Fruit fly (Drosophila melanogaster) whole organism, adult: Measurements from ENCODE around the gene CG5359.

ENCODE experiments used
- CG11617 ChIP-seq: fragments of 200-800 bp; sonication (Bioruptor generic); optimal IDR thresholded peaks from 2 replicates; lab custom pipeline; 2017; ENCODE audit warnings: mild to moderate bottlenecking, missing biosample characterization, missing genetic modification reagents, missing genetic modification characterization
- CG12768 ChIP-seq: fragments of 200-800 bp; sonication (Bioruptor generic); optimal IDR thresholded peaks from 2 replicates; lab custom pipeline; 2017; ENCODE audit warnings: missing biosample characterization, missing genetic modification characterization, mild to moderate bottlenecking, moderate library complexity, missing genetic modification reagents
- CG14711 ChIP-seq: fragments of 200-800 bp; sonication (Bioruptor generic); optimal IDR thresholded peaks from 2 replicates; lab custom pipeline; 2018; ENCODE audit warnings: missing biosample characterization, mild to moderate bottlenecking, missing genetic modification characterization, moderate library complexity
- CG1620 ChIP-seq: fragments of 200-800 bp; sonication (Bioruptor generic); optimal IDR thresholded peaks from 2 replicates; lab custom pipeline; 2016; ENCODE audit warnings: missing biosample characterization, missing genetic modification characterization
- CG33017 ChIP-seq: fragments of 200-800 bp; sonication (Bioruptor generic); optimal IDR thresholded peaks from 2 replicates; lab custom pipeline; 2018; ENCODE audit warnings: missing biosample characterization, mild to moderate bottlenecking, missing genetic modification characterization, moderate library complexity
- CG5204 ChIP-seq: fragments of 200-800 bp; sonication (Bioruptor generic); optimal IDR thresholded peaks from 2 replicates; lab custom pipeline; 2016; ENCODE audit warnings: missing biosample characterization, missing genetic modification characterization
- CG7045 ChIP-seq: fragments of 200-800 bp; sonication (Bioruptor generic); optimal IDR thresholded peaks from 2 replicates; lab custom pipeline; 2017; ENCODE audit warnings: missing biosample characterization, mild to moderate bottlenecking, missing genetic modification characterization
- CG7101 ChIP-seq: fragments of 200-800 bp; sonication (Bioruptor generic); optimal IDR thresholded peaks from 2 replicates; lab custom pipeline; 2018; ENCODE audit warnings: missing biosample characterization, mild to moderate bottlenecking, missing genetic modification characterization, moderate library complexity
- Clk ChIP-seq: fragments of 200-800 bp; sonication (Bioruptor generic); optimal IDR thresholded peaks from 2 replicates; lab custom pipeline; 2017; ENCODE audit warnings: missing biosample characterization, missing genetic modification characterization
- Crg-1 ChIP-seq: fragments of 200-800 bp; sonication (Bioruptor generic); optimal IDR thresholded peaks from 2 replicates; lab custom pipeline; 2016; ENCODE audit warnings: missing biosample characterization, missing genetic modification characterization
- Hr96 ChIP-seq: fragments of 200-800 bp; sonication (Bioruptor generic); optimal IDR thresholded peaks from 2 replicates; lab custom pipeline; 2016; ENCODE audit warnings: missing biosample characterization, missing genetic modification characterization
- Mnt ChIP-seq: fragments of 200-800 bp; sonication (Bioruptor generic); optimal IDR thresholded peaks from 2 replicates; lab custom pipeline; 2016; ENCODE audit warnings: missing biosample characterization, mild to moderate bottlenecking, missing genetic modification characterization
- bab1 ChIP-seq: fragments of 200-800 bp; sonication (Bioruptor generic); optimal IDR thresholded peaks from 3 replicates; lab custom pipeline; 2019; ENCODE audit warnings: missing biosample characterization, mild to moderate bottlenecking, missing genetic modification characterization, moderate library complexity
- cic ChIP-seq: fragments of 200-800 bp; sonication (Bioruptor generic); optimal IDR thresholded peaks from 2 replicates; lab custom pipeline; 2017; ENCODE audit warnings: missing biosample characterization, mild to moderate bottlenecking, missing genetic modification characterization, moderate library complexity
- cnc ChIP-seq, 2 experiments: fragments of >200 bp; optimal IDR thresholded peaks; 2 replicates each; lab custom pipeline; 2017
- kay ChIP-seq: fragments of 200-800 bp; sonication (Bioruptor generic); peaks from one replicate; lab custom pipeline; 2016; ENCODE audit warnings: missing biosample characterization, missing genetic modification characterization, borderline replicate concordance
- ovo ChIP-seq: fragments of 200-800 bp; sonication (Bioruptor generic); optimal IDR thresholded peaks from 2 replicates; lab custom pipeline; 2016; ENCODE audit warnings: missing biosample characterization, missing genetic modification characterization
- pad ChIP-seq: fragments of 200-800 bp; sonication (Bioruptor generic); optimal IDR thresholded peaks from 3 replicates; lab custom pipeline; 2017; ENCODE audit warnings: missing biosample characterization, missing genetic modification characterization, mild to moderate bottlenecking, moderate library complexity, missing genetic modification reagents
- tj ChIP-seq: fragments of 200-800 bp; sonication (Bioruptor generic); optimal IDR thresholded peaks from 3 replicates; lab custom pipeline; 2017; ENCODE audit warnings: missing biosample characterization, mild to moderate bottlenecking, missing genetic modification characterization, moderate library complexity
- toe ChIP-seq: fragments of 200-800 bp; sonication (Bioruptor generic); optimal IDR thresholded peaks from 2 replicates; lab custom pipeline; 2016; ENCODE audit warnings: missing biosample characterization, missing genetic modification characterization

Gene CG5359

DNA sequence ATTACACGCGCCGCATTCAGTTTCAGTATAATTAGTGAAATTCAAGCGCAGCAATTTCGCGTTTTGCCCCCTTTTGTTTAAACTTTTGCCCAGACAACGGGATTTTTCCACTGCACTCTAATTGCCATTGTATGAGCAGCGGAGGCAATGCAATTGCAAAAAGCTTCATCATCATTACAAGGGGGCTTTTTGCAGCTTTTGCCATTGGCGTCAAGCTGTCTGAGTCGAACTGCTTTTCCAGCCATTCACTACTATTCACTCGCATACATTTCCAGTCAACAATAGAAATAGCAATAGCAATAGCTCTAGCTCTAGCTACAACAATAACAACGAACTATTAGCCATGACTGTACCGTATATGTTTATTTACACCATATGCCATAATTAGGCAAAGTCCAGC is 43.9 kb downstream of the CG5359 start:
- TF ChIP-seq tj (GFP tag; lab: Kevin White, UChicago) (no peak), cic (GFP tag; lab: Kevin White, UChicago) (peak; percentile 65), cnc (optimal IDR thresholded peaks at IDR 0.05; lab: Kevin White, UChicago) (peak in 1 of 2 experiments; percentile 84)

DNA sequence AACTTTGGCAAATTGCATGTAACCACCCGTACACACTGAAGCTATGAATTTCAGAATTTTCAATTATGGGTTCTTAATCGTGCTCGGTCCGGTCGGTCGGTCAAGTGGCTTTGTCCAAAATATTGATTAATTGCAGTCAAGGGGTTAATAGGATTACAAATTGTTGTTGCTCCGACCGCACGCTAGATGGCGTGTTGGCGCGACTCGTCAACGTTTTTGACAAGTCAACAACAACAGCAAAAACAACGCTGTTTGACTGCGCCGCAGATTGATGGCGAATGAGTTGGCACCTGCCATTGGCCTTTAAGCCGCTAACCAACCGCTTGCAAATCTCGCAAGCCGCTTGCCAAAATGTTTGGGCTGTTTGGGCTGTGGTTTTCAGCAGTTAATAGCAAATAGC is 44.4 kb downstream of the CG5359 start:
- TF ChIP-seq Hr96 (GFP tag; lab: Kevin White, UChicago) (no peak), Mnt (no peak), toe (GFP tag; lab: Kevin White, UChicago) (no peak), tj (GFP tag; lab: Kevin White, UChicago) (no peak), CG7101 (no peak), CG7045 (GFP tag; lab: Kevin White, UChicago) (no peak), CG11617 (GFP tag; lab: Kevin White, UChicago) (no peak), CG5204 (GFP tag; lab: Kevin White, UChicago) (no peak)

DNA sequence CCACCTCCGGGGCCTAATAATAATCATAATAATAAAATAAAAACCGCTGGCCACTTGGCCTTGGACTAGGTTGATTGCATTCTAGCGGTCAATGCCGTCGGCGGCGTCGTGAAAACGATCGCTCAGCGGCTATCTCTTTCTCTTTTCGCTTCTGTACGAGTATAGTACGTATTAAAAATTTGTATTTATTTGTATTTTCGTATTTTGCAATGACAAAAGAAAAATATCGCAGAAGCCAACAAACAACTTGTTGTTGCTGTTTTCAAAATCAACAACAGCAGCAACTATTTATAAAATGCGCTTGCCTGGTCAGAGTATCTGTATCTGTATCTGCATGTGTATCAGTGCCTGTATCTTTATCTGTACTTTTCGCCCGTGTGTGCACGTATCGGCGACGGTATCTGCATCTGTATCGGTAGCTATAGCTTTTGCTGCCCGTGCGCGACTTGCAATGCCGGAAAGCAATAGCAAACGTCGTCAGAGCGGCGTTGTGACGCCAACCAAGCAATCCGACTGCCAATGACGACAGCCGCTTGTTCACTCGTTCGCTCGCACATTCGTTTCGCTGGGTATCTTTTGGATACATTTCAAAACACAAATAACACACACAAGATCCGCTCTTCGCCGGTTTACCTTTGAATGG is 46.3 kb downstream of the CG5359 start:
- peak; percentile 64 for TF ChIP-seq CG33017
- peak; percentile 13 for TF ChIP-seq CG14711 (tag; lab: Kevin White, UChicago)
- TF ChIP-seq ovo (GFP tag; lab: Kevin White, UChicago): peak; percentile 68
- no peak for TF ChIP-seq CG7045 (GFP tag; lab: Kevin White, UChicago)
- peak; percentile 82 for TF ChIP-seq Mnt
- TF ChIP-seq bab1 (GFP tag; lab: Kevin White, UChicago): no peak
- TF ChIP-seq CG11617 (GFP tag; lab: Kevin White, UChicago): peak; percentile 9
- TF ChIP-seq kay (GFP tag; lab: Kevin White, UChicago): peak; percentile 99
- peak; percentile 52 for TF ChIP-seq tj (GFP tag; lab: Kevin White, UChicago)
- peak; percentile 70 for TF ChIP-seq CG7101
- peak; percentile 6 for TF ChIP-seq Crg-1 (GFP tag; lab: Kevin White, UChicago)
- peak; percentile 51 for TF ChIP-seq toe (GFP tag; lab: Kevin White, UChicago)
- peak; percentile 10 for TF ChIP-seq Clk
- TF ChIP-seq CG12768: peak; percentile 75
- no peak for TF ChIP-seq CG1620 (GFP tag; lab: Kevin White, UChicago)
- TF ChIP-seq pad: no peak
- TF ChIP-seq Hr96 (GFP tag; lab: Kevin White, UChicago): no peak
- TF ChIP-seq cic (GFP tag; lab: Kevin White, UChicago): peak; percentile 97
- no peak for TF ChIP-seq cnc (optimal IDR thresholded peaks at IDR 0.05; lab: Kevin White, UChicago)
- TF ChIP-seq CG5204 (GFP tag; lab: Kevin White, UChicago): no peak

DNA sequence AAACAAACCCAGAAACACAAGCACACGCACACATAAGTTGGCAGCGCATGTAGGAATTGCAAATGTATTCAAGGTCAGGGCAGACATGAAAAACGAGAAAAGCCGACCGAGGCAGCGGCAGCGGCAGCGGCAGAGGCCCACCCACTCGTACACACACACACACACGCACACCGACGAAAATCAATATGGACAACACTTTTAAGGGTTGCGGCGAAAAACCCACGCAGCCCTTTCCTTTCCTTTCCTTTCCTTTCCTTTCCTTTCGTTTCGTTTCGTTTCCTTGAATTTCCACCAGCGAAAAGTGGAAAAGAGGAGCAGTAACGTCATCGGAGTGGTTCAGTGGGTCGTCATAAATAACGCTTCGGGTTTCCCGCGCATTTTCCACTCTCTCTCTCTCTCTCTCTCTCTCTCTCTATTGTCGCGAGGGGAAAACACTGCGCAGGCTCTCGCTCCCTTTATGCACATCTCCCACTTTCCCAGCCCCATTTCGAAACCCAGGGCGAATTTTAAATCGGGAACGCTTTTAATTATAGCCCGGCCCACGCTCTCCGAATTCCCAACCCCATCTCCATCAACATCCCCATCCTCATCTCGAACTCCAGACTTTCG is 48.3 kb downstream of the CG5359 start:
- TF ChIP-seq cnc (optimal IDR thresholded peaks at IDR 0.05; lab: Kevin White, UChicago): no peak
- peak; percentile 35 for TF ChIP-seq cic (GFP tag; lab: Kevin White, UChicago)
- TF ChIP-seq CG7045 (GFP tag; lab: Kevin White, UChicago): no peak
- TF ChIP-seq Hr96 (GFP tag; lab: Kevin White, UChicago): no peak
- peak; percentile 27 for TF ChIP-seq tj (GFP tag; lab: Kevin White, UChicago)
- no peak for TF ChIP-seq Clk
- no peak for TF ChIP-seq CG33017

DNA sequence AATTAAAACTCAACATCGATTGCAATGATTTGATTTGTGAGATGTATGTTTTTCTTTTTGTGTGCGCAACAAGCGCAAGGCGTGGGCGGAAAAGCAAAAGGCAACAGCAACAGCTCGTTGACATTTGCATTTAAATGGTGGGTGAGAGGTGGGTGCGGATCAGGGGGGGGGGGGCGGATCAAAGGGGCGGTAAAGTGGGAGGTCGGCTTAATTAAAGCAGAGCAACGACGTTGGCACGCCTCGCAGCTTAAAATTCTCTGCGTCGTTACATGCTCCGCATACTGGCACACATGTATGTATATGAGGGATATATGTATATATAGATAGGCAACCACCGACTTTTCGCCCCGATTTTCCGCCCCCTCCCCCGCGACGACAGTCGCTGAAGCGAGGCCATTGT is 49.4 kb downstream of the CG5359 start:
- no peak for TF ChIP-seq CG1620 (GFP tag; lab: Kevin White, UChicago)
- no peak for TF ChIP-seq Clk
- no peak for TF ChIP-seq CG5204 (GFP tag; lab: Kevin White, UChicago)
- TF ChIP-seq toe (GFP tag; lab: Kevin White, UChicago): no peak
- TF ChIP-seq tj (GFP tag; lab: Kevin White, UChicago): no peak
- TF ChIP-seq CG33017: no peak
- TF ChIP-seq CG11617 (GFP tag; lab: Kevin White, UChicago): no peak
- TF ChIP-seq Hr96 (GFP tag; lab: Kevin White, UChicago): no peak
- no peak for TF ChIP-seq Mnt

DNA sequence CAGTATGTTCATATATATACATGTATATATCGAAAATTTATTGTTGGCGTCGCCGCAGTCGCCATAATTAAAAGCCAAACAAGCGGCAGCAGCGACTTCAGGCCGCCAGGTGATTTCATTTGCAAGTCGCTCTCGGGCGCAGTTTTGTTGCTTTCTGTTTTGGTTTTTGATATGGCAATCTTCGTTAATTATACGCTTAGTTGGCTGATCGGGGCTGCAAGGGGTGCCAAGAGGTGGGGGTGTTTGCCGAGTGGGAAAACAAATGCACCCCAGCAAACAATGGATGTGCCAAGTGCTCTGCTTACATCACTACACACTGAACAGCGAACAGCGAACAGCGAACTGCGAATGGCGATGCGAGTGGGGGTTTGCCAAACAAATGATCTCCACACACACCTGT is 50.1 kb downstream of the CG5359 start:
- TF ChIP-seq tj (GFP tag; lab: Kevin White, UChicago) (peak; percentile 34), Crg-1 (GFP tag; lab: Kevin White, UChicago) (peak; percentile 63), CG11617 (GFP tag; lab: Kevin White, UChicago) (no peak), pad (peak; percentile 27), CG1620 (GFP tag; lab: Kevin White, UChicago) (no peak), Hr96 (GFP tag; lab: Kevin White, UChicago) (no peak), Mnt (peak; percentile 31), CG7045 (GFP tag; lab: Kevin White, UChicago) (no peak), CG7101 (no peak), toe (GFP tag; lab: Kevin White, UChicago) (peak; percentile 8), CG33017 (peak; percentile 43), CG5204 (GFP tag; lab: Kevin White, UChicago) (no peak), Clk (no peak), bab1 (GFP tag; lab: Kevin White, UChicago) (no peak), ovo (GFP tag; lab: Kevin White, UChicago) (peak; percentile 5), kay (GFP tag; lab: Kevin White, UChicago) (peak; percentile 95), cnc (optimal IDR thresholded peaks at IDR 0.05; lab: Kevin White, UChicago) (no peak), cic (GFP tag; lab: Kevin White, UChicago) (peak; percentile 54), CG12768 (peak; percentile 77), CG14711 (tag; lab: Kevin White, UChicago) (no peak)
